Worm (Caenorhabditis elegans): ENCODE results near the gene prx-3.

DNA sequence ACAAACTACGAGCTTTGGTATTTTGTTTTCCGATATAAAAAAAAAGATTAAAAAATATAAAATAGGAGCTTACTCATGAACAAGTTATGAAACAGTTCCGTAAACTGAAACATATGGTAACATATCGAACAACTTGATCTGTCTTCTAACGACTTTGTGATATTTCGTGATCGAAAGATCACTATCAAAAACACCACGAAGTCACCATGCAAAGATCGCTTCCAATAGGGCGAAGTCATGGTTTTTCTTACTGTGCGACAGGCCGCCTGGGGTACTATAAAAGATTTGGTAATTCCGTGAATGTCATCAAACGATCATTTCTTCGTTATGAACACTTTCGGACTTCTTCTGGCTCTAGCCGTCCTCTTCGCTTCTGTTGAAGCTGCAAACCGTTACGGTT lies 30.1 kb downstream of the prx-3 start, which contains the start of gene C45B2.3:
- no peak for TF ChIP-seq F13C5.2 (tag; optimal IDR thresholded peaks at IDR 0.05)
- TF ChIP-seq sea-1 (GFP tag; conservative IDR thresholded peaks at IDR 0.05), result no peak
- no peak for TF ChIP-seq ama-1 (optimal IDR thresholded peaks at IDR 0.05)
- no peak for TF ChIP-seq tra-4 (tag; optimal IDR thresholded peaks at IDR 0.05)
- TF ChIP-seq flt-1 (GFP tag; IDR thresholded peaks at IDR 0.05), result no peak
- no peak for TF ChIP-seq B0310.2 (tag; optimal IDR thresholded peaks at IDR 0.05)
- TF ChIP-seq scrt-1 (GFP tag; IDR thresholded peaks at IDR 0.05), result no peak
- TF ChIP-seq hnd-1 (tag; optimal IDR thresholded peaks at IDR 0.05), result no peak
- no peak for TF ChIP-seq tbx-11 (GFP tag; IDR thresholded peaks at IDR 0.05)
- no peak for TF ChIP-seq hmg-4 (GFP tag; optimal IDR thresholded peaks at IDR 0.05)

Data from whole organism, early embryonic.